Worm (Caenorhabditis elegans): ENCODE measurements around the gene fip-5.

The fip-5 gene

DNA sequence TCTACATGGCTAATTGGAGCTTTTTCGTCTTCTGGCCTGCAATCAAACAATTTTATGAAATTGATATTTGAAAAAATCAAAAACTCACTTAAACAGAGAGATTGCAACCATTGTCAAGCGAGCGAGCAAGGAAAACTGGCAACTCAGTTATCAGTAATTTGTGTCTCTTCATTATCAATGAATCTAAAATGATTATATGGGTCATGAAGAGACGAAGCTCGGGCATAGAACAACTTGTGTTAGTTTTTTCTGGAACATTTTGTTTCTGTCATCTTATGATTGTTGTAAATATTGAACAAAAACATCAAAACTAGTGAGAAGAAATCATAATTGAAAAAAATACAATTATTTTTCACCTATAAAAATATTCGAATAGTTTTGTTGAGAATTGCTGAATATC lies 38.4 kb downstream of the fip-5 start, which contains the start of gene R07E3.1:
Gene R07E3.1, minus strand, starts transcription at position 176 of the 400 bp plus-strand sequence.
- TF ChIP-seq ztf-11 (tag; optimal IDR thresholded peaks at IDR 0.05), result no peak
- TF ChIP-seq pha-4 (tag; optimal IDR thresholded peaks at IDR 0.05), result no peak
- TF ChIP-seq hlh-1 (tag; optimal IDR thresholded peaks at IDR 0.05), result no peak
- TF ChIP-seq cnd-1 (tag; optimal IDR thresholded peaks at IDR 0.05), result no peak
- no peak for TF ChIP-seq nhr-12 (tag; optimal IDR thresholded peaks at IDR 0.05)
- TF ChIP-seq mab-5 (tag; optimal IDR thresholded peaks at IDR 0.05), result no peak
- TF ChIP-seq unc-120 (tag; optimal IDR thresholded peaks at IDR 0.05; ENCODE audit: poor library complexity, severe bottlenecking), result no peak
- no peak for TF ChIP-seq ceh-83 (GFP tag; optimal IDR thresholded peaks at IDR 0.05)
- TF ChIP-seq mep-1 (tag; optimal IDR thresholded peaks at IDR 0.05), result no peak
- TF ChIP-seq nhr-76 (tag; optimal IDR thresholded peaks at IDR 0.05), result no peak
- TF ChIP-seq zip-8 (tag; optimal IDR thresholded peaks at IDR 0.05), result no peak

DNA sequence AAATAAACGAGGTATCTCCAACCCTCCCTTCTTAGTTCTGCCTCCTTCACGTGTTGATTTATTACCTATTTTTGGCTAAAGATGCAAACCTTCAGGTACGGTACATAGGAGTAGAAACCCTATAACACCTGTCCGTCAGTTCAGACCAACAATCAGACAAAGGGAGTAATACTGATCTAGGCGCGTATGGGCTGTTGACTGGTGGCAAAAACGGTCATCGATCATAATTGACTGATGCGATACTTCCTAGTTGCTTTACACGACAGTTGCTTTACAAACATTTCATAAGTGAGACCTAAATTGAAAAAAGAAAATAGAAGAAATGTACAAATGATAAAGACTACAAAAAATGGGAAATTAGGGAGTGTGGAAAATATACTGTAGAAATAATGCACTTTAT lies 47.6 kb downstream of the fip-5 start:
- no peak for TF ChIP-seq mls-2 (tag; optimal IDR thresholded peaks at IDR 0.05)
- TF ChIP-seq bed-3 (GFP tag; optimal IDR thresholded peaks at IDR 0.05), result no peak
- no peak for TF ChIP-seq zip-8 (tag; optimal IDR thresholded peaks at IDR 0.05)
- TF ChIP-seq elt-1 (tag; optimal IDR thresholded peaks at IDR 0.05; ENCODE audit: borderline replicate concordance, insufficient read depth), result no peak
- TF ChIP-seq unc-120 (tag; optimal IDR thresholded peaks at IDR 0.05; ENCODE audit: poor library complexity, severe bottlenecking), result no peak
- TF ChIP-seq snpc-4 (tag; optimal IDR thresholded peaks at IDR 0.05), result no peak
- TF ChIP-seq nhr-12 (tag; optimal IDR thresholded peaks at IDR 0.05), result no peak
- TF ChIP-seq nhr-28 (tag; optimal IDR thresholded peaks at IDR 0.05), result no peak
- TF ChIP-seq unc-62 (GFP tag; optimal IDR thresholded peaks at IDR 0.05), result no peak
- no peak for TF ChIP-seq hlh-1 (tag; optimal IDR thresholded peaks at IDR 0.05)
- TF ChIP-seq lin-13 (tag; optimal IDR thresholded peaks at IDR 0.05), result no peak
- no peak for TF ChIP-seq nhr-76 (tag; optimal IDR thresholded peaks at IDR 0.05)
- no peak for TF ChIP-seq nhr-237 (tag; optimal IDR thresholded peaks at IDR 0.05)
- TF ChIP-seq sem-2 (GFP tag; optimal IDR thresholded peaks at IDR 0.05), result no peak
- no peak for TF ChIP-seq blmp-1 (tag; optimal IDR thresholded peaks at IDR 0.05)
- no peak for TF ChIP-seq cnd-1 (tag; optimal IDR thresholded peaks at IDR 0.05)
- TF ChIP-seq drap-1 (GFP tag; optimal IDR thresholded peaks at IDR 0.05), result no peak
- no peak for TF ChIP-seq ztf-11 (tag; optimal IDR thresholded peaks at IDR 0.05)
- no peak for TF ChIP-seq pha-4 (tag; optimal IDR thresholded peaks at IDR 0.05)
- no peak for TF ChIP-seq nhr-2 (tag; optimal IDR thresholded peaks at IDR 0.05)
